Worm (Caenorhabditis elegans): ENCODE results near the gene ZK1240.6.

DNA sequence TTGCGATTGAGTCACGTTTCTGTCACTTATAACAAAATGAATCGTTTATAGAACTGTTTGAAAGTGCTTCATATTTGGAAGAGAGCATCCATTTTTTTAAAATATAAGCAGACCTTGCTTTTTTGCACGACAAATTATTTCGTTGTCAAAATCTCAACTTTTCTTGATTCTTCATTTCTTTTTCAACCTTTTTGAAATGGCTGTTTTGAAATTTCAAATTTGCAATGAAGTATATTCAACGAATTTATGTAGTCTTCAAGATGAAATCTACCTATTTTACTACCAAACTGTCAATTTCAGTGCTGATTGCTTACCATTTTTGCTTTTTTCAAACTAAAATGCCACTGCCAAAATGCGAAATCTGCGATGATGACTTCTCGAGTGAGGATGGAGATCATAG, 16.0 kb downstream of the ZK1240.6 start, which contains the start of gene B0281.3:
- no peak for TF ChIP-seq lsy-2 (tag; optimal IDR thresholded peaks at IDR 0.05)
- TF ChIP-seq pha-4 (tag; optimal IDR thresholded peaks at IDR 0.05), result no peak
